Fruit fly (Drosophila melanogaster): ENCODE measurements around the gene moi.
A peak's percentile ranks its signal among the peaks of the same experiment; 100 is the strongest.

moi gene

DNA sequence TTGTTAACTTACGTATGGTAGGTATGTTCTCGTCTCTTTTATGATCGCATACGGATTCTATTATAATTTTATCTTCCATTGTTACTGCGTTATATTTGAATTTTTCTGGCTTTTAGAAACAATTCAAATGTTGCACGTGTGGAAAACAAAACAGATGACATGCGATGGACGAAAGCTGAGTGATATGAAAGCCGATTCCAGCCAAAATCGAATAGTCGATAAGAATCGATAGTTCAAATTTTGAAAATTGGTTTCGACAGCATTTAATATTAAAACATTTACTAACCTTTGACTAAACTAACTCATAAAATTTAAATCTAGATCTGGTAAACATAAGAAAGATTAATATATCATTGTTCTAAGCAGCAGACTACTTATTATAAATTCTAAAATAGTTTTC, 46.2 kb downstream of the moi start, which contains the start of gene Polr1E (continued):
- TF ChIP-seq CG3163 (GFP tag; optimal IDR thresholded peaks at IDR 0.05) = no peak
- peak; percentile 38 for TF ChIP-seq gfzf (GFP tag; optimal IDR thresholded peaks at IDR 0.05)
- no peak for TF ChIP-seq stc (GFP tag; IDR thresholded peaks at IDR 0.05)
- no peak for TF ChIP-seq Atf3 (GFP tag; optimal IDR thresholded peaks at IDR 0.05)
- no peak for TF ChIP-seq Jarid2 (GFP tag; optimal IDR thresholded peaks at IDR 0.05)
- TF ChIP-seq ems (GFP tag; optimal IDR thresholded peaks at IDR 0.05) = peak; percentile 19
- no peak for TF ChIP-seq CG6854 (GFP tag; optimal IDR thresholded peaks at IDR 0.05)
- TF ChIP-seq sna (GFP tag; IDR thresholded peaks at IDR 0.05; ENCODE audit: partially characterized antibody) = peak; percentile 35; the same call in 1 of the 2 replicates
- no peak for TF ChIP-seq CG31224 (GFP tag; IDR thresholded peaks at IDR 0.05)
- no peak for TF ChIP-seq CG11695 (GFP tag; IDR thresholded peaks at IDR 0.05)
- no peak for TF ChIP-seq CG7786 (GFP tag; optimal IDR thresholded peaks at IDR 0.05)
- TF ChIP-seq Side (GFP tag; optimal IDR thresholded peaks at IDR 0.05) = no peak
- TF ChIP-seq nerfin-2 (GFP tag; IDR thresholded peaks at IDR 0.05; ENCODE audit: partially characterized antibody) = peak; percentile 44; the same call in 1 of the 2 replicates
- no peak for TF ChIP-seq CG7372 (GFP tag; IDR thresholded peaks at IDR 0.05)
- TF ChIP-seq crol (GFP tag; IDR thresholded peaks at IDR 0.05) = no peak
- TF ChIP-seq CG2889 (GFP tag; IDR thresholded peaks at IDR 0.05) = no peak
- TF ChIP-seq CG10543 (GFP tag; optimal IDR thresholded peaks at IDR 0.05) = no peak
- TF ChIP-seq peb (GFP tag; IDR thresholded peaks at IDR 0.05) = no peak
- no peak for TF ChIP-seq klu (GFP tag; IDR thresholded peaks at IDR 0.05)
- no peak for TF ChIP-seq CG8281 (tag; optimal IDR thresholded peaks at IDR 0.05)
- no peak for TF ChIP-seq zfh1 (GFP tag; IDR thresholded peaks at IDR 0.05)
- no peak for TF ChIP-seq Neu2 (GFP tag; optimal IDR thresholded peaks at IDR 0.05; ENCODE audit: borderline replicate concordance)
- TF ChIP-seq CG1647 (GFP tag; optimal IDR thresholded peaks at IDR 0.05) = no peak
- no peak for TF ChIP-seq CG10209 (GFP tag; optimal IDR thresholded peaks at IDR 0.05)
- TF ChIP-seq dysf (GFP tag; IDR thresholded peaks at IDR 0.05) = no peak
- no peak for TF ChIP-seq croc (GFP tag; conservative IDR thresholded peaks at IDR 0.05)
- peak; percentile 13 for TF ChIP-seq CG13624 (GFP tag; optimal IDR thresholded peaks at IDR 0.05)
- TF ChIP-seq D (optimal IDR thresholded peaks at IDR 0.05) = no peak
- TF ChIP-seq D (GFP tag; optimal IDR thresholded peaks at IDR 0.05) = no peak
- TF ChIP-seq MBD-R2 (GFP tag; IDR thresholded peaks at IDR 0.05) = peak; percentile 97
- TF ChIP-seq CG4328 (GFP tag; optimal IDR thresholded peaks at IDR 0.05) = no peak
- TF ChIP-seq CG10565 (GFP tag; optimal IDR thresholded peaks at IDR 0.05) = no peak
- TF ChIP-seq CG6175 (GFP tag; IDR thresholded peaks at IDR 0.05) = no peak; the same call in 2 of the 3 replicates
- TF ChIP-seq CG6654 (GFP tag; optimal IDR thresholded peaks at IDR 0.05) = no peak
- peak; percentile 56; the same call in 2 of the 3 replicates for TF ChIP-seq CG16813 (GFP tag; IDR thresholded peaks at IDR 0.05; ENCODE audit: partially characterized antibody)
- no peak for TF ChIP-seq yki (optimal IDR thresholded peaks at IDR 0.05)
- no peak for TF ChIP-seq Kr (GFP tag; optimal IDR thresholded peaks at IDR 0.05)
- no peak for TF ChIP-seq odd (GFP tag; optimal IDR thresholded peaks at IDR 0.05)
- TF ChIP-seq HHEX (GFP tag; optimal IDR thresholded peaks at IDR 0.05) = no peak
- TF ChIP-seq Bdp1 (GFP tag; optimal IDR thresholded peaks at IDR 0.05) = no peak
- no peak for TF ChIP-seq jing (GFP tag; optimal IDR thresholded peaks at IDR 0.05)
- no peak for TF ChIP-seq pfk (GFP tag; optimal IDR thresholded peaks at IDR 0.05)
- TF ChIP-seq zfh2 (GFP tag; optimal IDR thresholded peaks at IDR 0.05) = no peak
- TF ChIP-seq CG15269 (tag; optimal IDR thresholded peaks at IDR 0.05) = no peak
- TF ChIP-seq gro (GFP tag; optimal IDR thresholded peaks at IDR 0.05) = peak; percentile 57
- no peak for TF ChIP-seq HLHmδ (GFP tag; optimal IDR thresholded peaks at IDR 0.05)
- TF ChIP-seq CG9727 (GFP tag; optimal IDR thresholded peaks at IDR 0.05) = no peak
- no peak for TF ChIP-seq Hr3 (GFP tag; optimal IDR thresholded peaks at IDR 0.05)
- TF ChIP-seq kni (GFP tag; optimal IDR thresholded peaks at IDR 0.05) = no peak
- no peak for TF ChIP-seq oc (tag; optimal IDR thresholded peaks at IDR 0.05)
- peak; percentile 70 for TF ChIP-seq CG11504 (tag; optimal IDR thresholded peaks at IDR 0.05)
- TF ChIP-seq CG3726 (GFP tag; IDR thresholded peaks at IDR 0.05) = no peak

Data from whole organism, embryonic.